Fruit fly (Drosophila melanogaster): ENCODE data around the gene ND-B14.5B.

The ND-B14.5B gene

dm6 chr2L:3144709-3145108, 939 bp downstream of the ND-B14.5B start, which contains the start of gene toc (continued):
- TF ChIP-seq NC2β (GFP tag; optimal IDR thresholded peaks at IDR 0.05) (no peak), CkIIα-i1 (GFP tag; IDR thresholded peaks at IDR 0.05) (no peak), Ravus (GFP tag; IDR thresholded peaks at IDR 0.05) (no peak), CG1233 (GFP tag; optimal IDR thresholded peaks at IDR 0.05) (no peak), Trl (optimal IDR thresholded peaks at IDR 0.05) (peak in 1 of 2 experiments; percentile 35), Trl (GFP tag; optimal IDR thresholded peaks at IDR 0.05) (peak; percentile 18), Doc3 (GFP tag; IDR thresholded peaks at IDR 0.05; ENCODE audit: partially characterized antibody) (peak; percentile 68), CG7357 (GFP tag; IDR thresholded peaks at IDR 0.05) (no peak), CG9797 (GFP tag; optimal IDR thresholded peaks at IDR 0.05) (no peak), nmo (GFP tag; optimal IDR thresholded peaks at IDR 0.05) (peak; percentile 28), CG17359 (tag; optimal IDR thresholded peaks at IDR 0.05) (no peak), lilli (GFP tag; optimal IDR thresholded peaks at IDR 0.05) (peak; percentile 15), CG10431 (GFP tag; optimal IDR thresholded peaks at IDR 0.05) (no peak), CG14014 (GFP tag; IDR thresholded peaks at IDR 0.05) (no peak), CG6654 (GFP tag; optimal IDR thresholded peaks at IDR 0.05) (no peak), dan (GFP tag; IDR thresholded peaks at IDR 0.05) (no peak), sisA (GFP tag; IDR thresholded peaks at IDR 0.05) (no peak), CG2889 (GFP tag; IDR thresholded peaks at IDR 0.05) (no peak), CG18476 (GFP tag; optimal IDR thresholded peaks at IDR 0.05) (no peak), dm (GFP tag; optimal IDR thresholded peaks at IDR 0.05) (no peak), trem (tag; optimal IDR thresholded peaks at IDR 0.05) (peak; percentile 54), pzg (GFP tag; optimal IDR thresholded peaks at IDR 0.05) (peak; percentile 84), vfl (GFP tag; optimal IDR thresholded peaks at IDR 0.05) (no peak), Antp (GFP tag; optimal IDR thresholded peaks at IDR 0.05) (peak; percentile 3), CG5180 (GFP tag; optimal IDR thresholded peaks at IDR 0.05) (peak; percentile 4), CG43689 (GFP tag; IDR thresholded peaks at IDR 0.05) (no peak), CG9727 (GFP tag; optimal IDR thresholded peaks at IDR 0.05) (no peak), CG6272 (GFP tag; IDR thresholded peaks at IDR 0.05) (no peak), CG18764 (GFP tag; optimal IDR thresholded peaks at IDR 0.05) (no peak), pho (GFP tag; optimal IDR thresholded peaks at IDR 0.05) (no peak), BEAF-32 (GFP tag; optimal IDR thresholded peaks at IDR 0.05) (peak; percentile 83), Doc2 (GFP tag; IDR thresholded peaks at IDR 0.05) (no peak), CG11723 (GFP tag; optimal IDR thresholded peaks at IDR 0.05) (no peak), CG7987 (GFP tag; optimal IDR thresholded peaks at IDR 0.05) (no peak), C15 (GFP tag; IDR thresholded peaks at IDR 0.05) (no peak), Tbp (GFP tag; optimal IDR thresholded peaks at IDR 0.05) (no peak), gfzf (GFP tag; optimal IDR thresholded peaks at IDR 0.05) (peak; percentile 40), CG13775 (GFP tag; optimal IDR thresholded peaks at IDR 0.05) (no peak), h (optimal IDR thresholded peaks at IDR 0.05) (no peak), hb (GFP tag; IDR thresholded peaks at IDR 0.05; ENCODE audit: partially characterized antibody) (peak; percentile 79), CG7745 (tag; optimal IDR thresholded peaks at IDR 0.05) (no peak), Meics (GFP tag; optimal IDR thresholded peaks at IDR 0.05) (no peak), CG11695 (GFP tag; IDR thresholded peaks at IDR 0.05) (no peak), CG18599 (GFP tag; optimal IDR thresholded peaks at IDR 0.05) (no peak), dmrt99B (tag; optimal IDR thresholded peaks at IDR 0.05) (no peak), H2.0 (GFP tag; IDR thresholded peaks at IDR 0.05) (no peak), CG16779 (GFP tag; IDR thresholded peaks at IDR 0.05) (no peak), CG11398 (GFP tag; optimal IDR thresholded peaks at IDR 0.05) (no peak), dpn (GFP tag; optimal IDR thresholded peaks at IDR 0.05) (no peak), YL-1 (GFP tag; optimal IDR thresholded peaks at IDR 0.05) (no peak), stwl (tag; optimal IDR thresholded peaks at IDR 0.05) (peak; percentile 94), gsb (GFP tag; IDR thresholded peaks at IDR 0.05) (no peak), al (GFP tag; IDR thresholded peaks at IDR 0.05) (no peak)

Measured in whole organism, embryonic.